Fruit fly (Drosophila melanogaster) whole organism, embryonic: ENCODE measurements around the gene Scm.
A peak's percentile ranks its signal among the peaks of the same experiment; 100 is the strongest.

Experiments
- Bgb ChIP-seq: fragments of 200-800 bp; sonication (Bioruptor generic); IDR thresholded peaks from 2 replicates; pipeline ENCODE4 v1.3.6; 2022; ENCODE audit warnings: missing biosample characterization, missing genetic modification characterization; ENCODE audit not compliant: partially characterized antibody
- BtbVII ChIP-seq: fragments of 200-800 bp; sonication (Bioruptor generic); optimal IDR thresholded peaks from 3 replicates; lab custom pipeline; 2017; ENCODE audit warnings: missing biosample characterization, mild to moderate bottlenecking, missing genetic modification characterization
- CG10267 ChIP-seq: fragments of 200-800 bp; sonication (Bioruptor generic); optimal IDR thresholded peaks from 2 replicates; lab custom pipeline; 2018; ENCODE audit warnings: missing biosample characterization, mild to moderate bottlenecking, missing genetic modification characterization, moderate library complexity
- CG10543 ChIP-seq: fragments of 200-800 bp; sonication (Bioruptor generic); optimal IDR thresholded peaks from 3 replicates; lab custom pipeline; 2017; ENCODE audit warnings: missing biosample characterization, mild to moderate bottlenecking, missing genetic modification characterization, moderate library complexity
- CG12769 ChIP-seq: fragments of 200-800 bp; sonication (Bioruptor generic); optimal IDR thresholded peaks from 2 replicates; lab custom pipeline; 2019; ENCODE audit warnings: missing biosample characterization, mild to moderate bottlenecking, missing genetic modification characterization, moderate library complexity
- CG13287 ChIP-seq: fragments of 200-800 bp; sonication (Bioruptor generic); IDR thresholded peaks from 2 replicates; pipeline ENCODE4 v1.3.6; 2022; ENCODE audit warnings: missing biosample characterization, missing genetic modification characterization; ENCODE audit not compliant: partially characterized antibody
- CG14710 ChIP-seq: fragments of 200-800 bp; sonication (Bioruptor generic); optimal IDR thresholded peaks from 3 replicates; lab custom pipeline; 2019; ENCODE audit warnings: missing biosample characterization, mild to moderate bottlenecking, missing genetic modification characterization, moderate library complexity
- CG1603 ChIP-seq: fragments of 200-800 bp; sonication (Bioruptor generic); optimal IDR thresholded peaks from 2 replicates; lab custom pipeline; 2019; ENCODE audit warnings: missing biosample characterization, mild to moderate bottlenecking, missing genetic modification characterization, moderate library complexity
- CG17385 ChIP-seq: fragments of 200-800 bp; sonication (Bioruptor generic); optimal IDR thresholded peaks from 3 replicates; lab custom pipeline; 2018; ENCODE audit warnings: missing biosample characterization, mild to moderate bottlenecking, missing genetic modification characterization
- CG2712 ChIP-seq: fragments of 200-800 bp; optimal IDR thresholded peaks from 3 replicates; lab custom pipeline; 2019; ENCODE audit warnings: missing biosample characterization, mild to moderate bottlenecking, missing genetic modification characterization, moderate library complexity
- CG31365 ChIP-seq: fragments of 200-800 bp; sonication (Bioruptor generic); optimal IDR thresholded peaks from 2 replicates; lab custom pipeline; 2018; ENCODE audit warnings: missing biosample characterization, mild to moderate bottlenecking, missing genetic modification characterization
- CG32772 ChIP-seq: fragments of 200-800 bp; sonication (Bioruptor generic); IDR thresholded peaks from 2 replicates; pipeline ENCODE4 v1.3.6; 2022; ENCODE audit warnings: missing biosample characterization, missing genetic modification characterization
- CG3995 ChIP-seq: fragments of 200-800 bp; sonication (Bioruptor generic); optimal IDR thresholded peaks from 3 replicates; lab custom pipeline; 2016; ENCODE audit warnings: missing biosample characterization, missing genetic modification characterization
- CG8290 ChIP-seq, 3 experiments: fragments of 200-800 bp; sonication (Bioruptor generic); optimal IDR thresholded peaks; 2 replicates each; lab custom pipeline; 2016 to 2019; ENCODE audit warnings: missing biosample characterization in 3 of 3, missing genetic modification characterization in 3 of 3, mild to moderate bottlenecking in 2 of 3, moderate library complexity in 1 of 3
- CG9215 ChIP-seq: fragments of 200-800 bp; sonication (Bioruptor generic); IDR thresholded peaks from 2 replicates; pipeline ENCODE4 v1.3.6; 2022; ENCODE audit warnings: missing biosample characterization, missing genetic modification characterization
- CG9817 ChIP-seq: fragments of 200-800 bp; sonication (Bioruptor generic); optimal IDR thresholded peaks from 2 replicates; lab custom pipeline; 2018; ENCODE audit warnings: missing biosample characterization, mild to moderate bottlenecking, missing genetic modification characterization, moderate library complexity
- Dp ChIP-seq: fragments of 200-800 bp; sonication (Bioruptor generic); optimal IDR thresholded peaks from 2 replicates; lab custom pipeline; 2018; ENCODE audit warnings: missing biosample characterization, mild to moderate bottlenecking, missing genetic modification characterization, moderate library complexity
- Ets97D ChIP-seq: fragments of 200-800 bp; sonication (Bioruptor generic); optimal IDR thresholded peaks from 3 replicates; lab custom pipeline; 2016; ENCODE audit warnings: missing biosample characterization, missing genetic modification characterization
- Fer2 ChIP-seq: fragments of 200-800 bp; sonication (Bioruptor generic); optimal IDR thresholded peaks from 2 replicates; lab custom pipeline; 2018; ENCODE audit warnings: missing biosample characterization, mild to moderate bottlenecking, missing genetic modification characterization, moderate library complexity
- HmgZ ChIP-seq: fragments of 200-800 bp; sonication (Bioruptor generic); optimal IDR thresholded peaks from 2 replicates; lab custom pipeline; 2018; ENCODE audit warnings: missing biosample characterization, mild to moderate bottlenecking, missing genetic modification characterization
- Hmr ChIP-seq: fragments of 200-800 bp; sonication (Bioruptor generic); optimal IDR thresholded peaks from 3 replicates; lab custom pipeline; 2017; ENCODE audit warnings: mild to moderate bottlenecking, missing biosample characterization, missing genetic modification reagents, missing genetic modification characterization
- Med ChIP-seq: fragments of 200-800 bp; sonication (Bioruptor generic); peaks from one replicate; lab custom pipeline; 2016; ENCODE audit warnings: missing biosample characterization, missing genetic modification characterization, mild to moderate bottlenecking, inconsistent platforms, moderate library complexity
- Myb ChIP-seq: fragments of 200-800 bp; sonication (Bioruptor generic); optimal IDR thresholded peaks from 2 replicates; lab custom pipeline; 2016; ENCODE audit warnings: missing biosample characterization, missing genetic modification characterization
- Optix ChIP-seq: fragments of 200-800 bp; sonication (Bioruptor generic); IDR thresholded peaks from 3 replicates; pipeline ENCODE4 v1.3.6; 2022; ENCODE audit warnings: missing biosample characterization, missing genetic modification characterization
- Pdp1 ChIP-seq, 2 experiments: fragments of 200-800 bp; sonication (Bioruptor generic); optimal IDR thresholded peaks; 3 replicates each; lab custom pipeline; 2016; ENCODE audit warnings: missing biosample characterization in 2 of 2, missing genetic modification characterization in 2 of 2, mild to moderate bottlenecking in 1 of 2, moderate library complexity in 1 of 2
- Ptx1 ChIP-seq: fragments of 200-800 bp; sonication (Bioruptor generic); IDR thresholded peaks from 2 replicates; pipeline ENCODE4 v1.3.6; 2022; ENCODE audit warnings: missing biosample characterization, missing genetic modification characterization
- abd-A ChIP-seq: fragments of 200-800 bp; sonication (Bioruptor generic); optimal IDR thresholded peaks from 3 replicates; lab custom pipeline; 2019; ENCODE audit warnings: missing biosample characterization, mild to moderate bottlenecking, missing genetic modification characterization, moderate library complexity
- amos ChIP-seq: fragments of 200-800 bp; sonication (Bioruptor generic); IDR thresholded peaks from 2 replicates; pipeline ENCODE4 v1.3.6; 2022; ENCODE audit warnings: missing biosample characterization, missing genetic modification characterization; ENCODE audit not compliant: partially characterized antibody
- ara ChIP-seq: fragments of 200-800 bp; sonication (Bioruptor generic); IDR thresholded peaks from 2 replicates; pipeline ENCODE4 v1.3.6; 2022; ENCODE audit warnings: missing biosample characterization, missing genetic modification characterization
- ato ChIP-seq: fragments of 200-800 bp; sonication (Bioruptor generic); IDR thresholded peaks from 2 replicates; pipeline ENCODE4 v1.3.6; 2022; ENCODE audit warnings: missing biosample characterization, missing genetic modification characterization; ENCODE audit not compliant: partially characterized antibody
- bbx ChIP-seq: fragments of 200-800 bp; sonication (Bioruptor generic); IDR thresholded peaks from 2 replicates; pipeline ENCODE4 v1.3.6; 2022; ENCODE audit warnings: missing biosample characterization, missing genetic modification characterization; ENCODE audit not compliant: partially characterized antibody
- bigmax ChIP-seq: fragments of 200-800 bp; sonication (Bioruptor generic); optimal IDR thresholded peaks from 2 replicates; lab custom pipeline; 2018; ENCODE audit warnings: missing biosample characterization, mild to moderate bottlenecking, missing genetic modification characterization
- grau ChIP-seq: fragments of 200-800 bp; optimal IDR thresholded peaks from 3 replicates; lab custom pipeline; 2019; ENCODE audit warnings: missing biosample characterization, mild to moderate bottlenecking, missing genetic modification characterization, moderate library complexity
- knrl ChIP-seq: fragments of 200-800 bp; sonication (Bioruptor generic); IDR thresholded peaks from 3 replicates; pipeline ENCODE4 v1.3.6; 2022; ENCODE audit warnings: missing biosample characterization, missing genetic modification characterization; ENCODE audit not compliant: partially characterized antibody
- org-1 ChIP-seq: fragments of 200-800 bp; sonication (Bioruptor generic); optimal IDR thresholded peaks from 2 replicates; lab custom pipeline; 2017; ENCODE audit warnings: missing biosample characterization, missing genetic modification characterization
- prd ChIP-seq, 3 experiments: fragments of >200 bp in 2 of 3; fragments of 200-800 bp in 1 of 3; sonication (Bioruptor generic) in 1 of 3; optimal IDR thresholded peaks in 2 of 3; IDR thresholded peaks in 1 of 3; 2 replicates in 2 of 3; 3 replicates in 1 of 3; pipeline versions ENCODE4 v1.3.6 to Lab custom; 2017 to 2022; ENCODE audit warnings: missing biosample characterization in 1 of 3, missing genetic modification characterization in 1 of 3
- pros ChIP-seq: fragments of 200-800 bp; sonication (Bioruptor generic); optimal IDR thresholded peaks from 3 replicates; lab custom pipeline; 2019; ENCODE audit warnings: missing biosample characterization, mild to moderate bottlenecking, missing genetic modification characterization, moderate library complexity
- pzg ChIP-seq: fragments of 200-800 bp; sonication (Bioruptor generic); optimal IDR thresholded peaks from 3 replicates; lab custom pipeline; 2018; ENCODE audit warnings: missing biosample characterization, mild to moderate bottlenecking, missing genetic modification characterization, moderate library complexity
- ranshi ChIP-seq: fragments of 200-800 bp; sonication (Bioruptor generic); IDR thresholded peaks from 2 replicates; pipeline ENCODE4 v1.3.6; 2022; ENCODE audit warnings: missing biosample characterization, missing genetic modification characterization
- sens ChIP-seq: fragments of 200-800 bp; sonication (Bioruptor generic); peaks from one replicate; lab custom pipeline; 2016; ENCODE audit warnings: missing biosample characterization, missing genetic modification characterization
- stwl ChIP-seq: fragments of 200-800 bp; sonication (Bioruptor generic); optimal IDR thresholded peaks from 3 replicates; lab custom pipeline; 2018; ENCODE audit warnings: missing biosample characterization, mild to moderate bottlenecking, missing genetic modification characterization, moderate library complexity
- toy ChIP-seq: fragments of 200-800 bp; sonication (Bioruptor generic); IDR thresholded peaks from 2 replicates; pipeline ENCODE4 v1.3.6; 2022; ENCODE audit warnings: missing biosample characterization, missing genetic modification characterization
- usp ChIP-seq: fragments of >200 bp; optimal IDR thresholded peaks from 2 replicates; lab custom pipeline; 2017; ENCODE audit warnings: missing biosample characterization, missing genetic modification characterization
- vvl ChIP-seq: fragments of 200-800 bp; sonication (Bioruptor generic); IDR thresholded peaks from 2 replicates; pipeline ENCODE4 v1.3.6; 2022; ENCODE audit warnings: missing biosample characterization, missing genetic modification characterization

Scm gene

dm6 chr3R:9679746-9680145, 42.3 kb upstream of the Scm start, which contains the start of gene nmdyn-D7 (continued):
- TF ChIP-seq usp (GFP tag; lab: Kevin White, UChicago) (no peak), pros (GFP tag; lab: Kevin White, UChicago) (no peak), vvl (peak; percentile 30; the same call in 1 of the 2 replicates), BtbVII (GFP tag; lab: Kevin White, UChicago) (no peak), ara (GFP tag; lab: Robert Waterston, UW) (no peak), pzg (GFP tag; lab: Kevin White, UChicago) (peak; percentile 44), CG2712 (tag; lab: Kevin White, UChicago) (peak; percentile 1), CG10543 (no peak), Myb (GFP tag; lab: Kevin White, UChicago) (peak; percentile 24), CG10267 (tag; lab: Kevin White, UChicago) (peak; percentile 22), CG31365 (no peak), Optix (GFP tag; lab: Robert Waterston, UW) (no peak), CG9215 (peak; percentile 89), knrl (0 out of 3 replicates have a peak, but pooled peaks have one; percentile 8), Ptx1 (GFP tag; lab: Robert Waterston, UW) (no peak), Med (GFP tag; lab: Kevin White, UChicago) (peak; percentile 64), prd (optimal IDR thresholded peaks at IDR 0.05; lab: Kevin White, UChicago) (no peak), prd (GFP tag; IDR thresholded peaks at IDR 0.05; lab: Robert Waterston, UW) (no peak), CG1603 (tag; lab: Kevin White, UChicago) (peak; percentile 26), bbx (GFP tag; lab: Robert Waterston, UW) (peak; percentile 54), ato (GFP tag; lab: Robert Waterston, UW) (no peak), Hmr (GFP tag; lab: Kevin White, UChicago) (no peak), ranshi (GFP tag; lab: Robert Waterston, UW) (no peak), Pdp1 (GFP tag; optimal IDR thresholded peaks at IDR 0.05; lab: Kevin White, UChicago) (no peak), org-1 (GFP tag; lab: Kevin White, UChicago) (no peak), sens (GFP tag; lab: Kevin White, UChicago) (peak; percentile 37), toy (no peak), HmgZ (peak; percentile 24), stwl (tag; lab: Kevin White, UChicago) (peak; percentile 59), CG17385 (peak; percentile 99), Ets97D (peak; percentile 9), amos (GFP tag; lab: Robert Waterston, UW) (no peak), Fer2 (tag; lab: Kevin White, UChicago) (no peak), CG13287 (GFP tag; lab: Robert Waterston, UW) (peak; percentile 24; the same call in 1 of the 2 replicates), grau (peak; percentile 87), Dp (GFP tag; lab: Kevin White, UChicago) (peak; percentile 93), abd-A (tag; lab: Kevin White, UChicago) (no peak), CG12769 (tag; lab: Kevin White, UChicago) (no peak), Bgb (GFP tag; lab: Robert Waterston, UW) (peak; percentile 37; the same call in 1 of the 2 replicates), CG3995 (peak; percentile 57), CG14710 (tag; lab: Kevin White, UChicago) (peak; percentile 38), CG8290 (GFP tag; optimal IDR thresholded peaks at IDR 0.05; lab: Kevin White, UChicago) (no peak), CG8290 (tag; optimal IDR thresholded peaks at IDR 0.05; lab: Kevin White, UChicago) (no peak), bigmax (GFP tag; lab: Kevin White, UChicago) (peak; percentile 34), CG9817 (tag; lab: Kevin White, UChicago) (no peak), CG32772 (GFP tag; lab: Robert Waterston, UW) (no peak)
